Worm (Caenorhabditis elegans) whole organism, L4/young adult: Measurements from ENCODE around the gene lgc-32.

Experiments used
- W03F9.2 ChIP-seq: fragments of 150-350 bp; optimal IDR thresholded peaks from 2 replicates; lab custom pipeline; 2014; ENCODE audit warnings: missing biosample characterization, missing genetic modification characterization
- him-1 ChIP-seq: sonication (generic microtip); optimal IDR thresholded peaks from 2 replicates; lab custom pipeline; 2016; ENCODE audit warnings: missing genotype, missing genetic modification reagents, missing genetic modification characterization, missing compliant biosample characterization

DNA sequence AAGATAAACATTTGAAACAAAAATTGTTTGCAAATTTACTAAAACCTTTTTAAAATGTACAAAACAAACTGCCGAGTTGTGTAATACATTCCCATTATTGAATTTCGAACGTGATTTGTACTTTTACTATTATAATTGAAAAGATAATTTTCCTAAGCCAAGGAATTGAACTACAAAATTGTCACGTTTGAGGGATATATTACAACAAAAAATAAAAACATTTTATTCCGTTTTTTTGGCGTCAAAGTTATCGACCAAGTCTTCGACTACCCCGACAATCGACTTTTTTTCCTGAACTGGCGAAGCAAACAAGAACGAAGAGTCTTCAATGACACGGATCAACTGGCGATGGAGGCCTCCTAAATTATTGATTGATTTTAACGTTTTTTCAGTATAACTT, 9.0 kb downstream of the lgc-32 start, which contains the start of gene T19D7.7:
- no peak for TF ChIP-seq him-1
- no peak for TF ChIP-seq W03F9.2
